Fruit fly (Drosophila melanogaster): ENCODE data around the gene caps.

The caps gene

dm6 chr3L:13251786-13252185, 23.3 kb downstream of the caps start:
- no peak for TF ChIP-seq CG8159 (tag; optimal IDR thresholded peaks at IDR 0.05)
- TF ChIP-seq CG13204 (GFP tag; optimal IDR thresholded peaks at IDR 0.05), result no peak
- TF ChIP-seq CG12605 (GFP tag; IDR thresholded peaks at IDR 0.05), result 0 out of 2 replicates have a peak, but pooled peaks have one; percentile 37
- peak; percentile 48; the same call in 1 of the 2 replicates for TF ChIP-seq CG32121 (GFP tag; IDR thresholded peaks at IDR 0.05)
- TF ChIP-seq CG10348 (GFP tag; IDR thresholded peaks at IDR 0.05), result no peak
- no peak for TF ChIP-seq CG15710 (tag; optimal IDR thresholded peaks at IDR 0.05)
- no peak for TF ChIP-seq Snoo (tag; optimal IDR thresholded peaks at IDR 0.05)
- no peak for TF ChIP-seq CG9948 (tag; optimal IDR thresholded peaks at IDR 0.05)
- TF ChIP-seq Ets98B (GFP tag; IDR thresholded peaks at IDR 0.05), result peak; percentile 43; the same call in 1 of the 2 replicates
- no peak for TF ChIP-seq CG4496 (GFP tag; IDR thresholded peaks at IDR 0.05)
- no peak for TF ChIP-seq Pif1B (GFP tag; optimal IDR thresholded peaks at IDR 0.05)
- no peak for TF ChIP-seq CG14655 (GFP tag; optimal IDR thresholded peaks at IDR 0.05)
- TF ChIP-seq fd96Ca (GFP tag; IDR thresholded peaks at IDR 0.05), result peak; percentile 61
- TF ChIP-seq CG17806 (tag; optimal IDR thresholded peaks at IDR 0.05), result no peak
- TF ChIP-seq gl (tag; optimal IDR thresholded peaks at IDR 0.05), result no peak
- TF ChIP-seq Pif1A (GFP tag; optimal IDR thresholded peaks at IDR 0.05), result no peak
- no peak for TF ChIP-seq CG34367 (tag; optimal IDR thresholded peaks at IDR 0.05)
- TF ChIP-seq rn (GFP tag; IDR thresholded peaks at IDR 0.05), result no peak; the same call in 1 of the 2 replicates
- TF ChIP-seq CG8301 (tag; optimal IDR thresholded peaks at IDR 0.05), result no peak
- TF ChIP-seq D1 (tag; optimal IDR thresholded peaks at IDR 0.05), result no peak
- no peak for TF ChIP-seq EcR (GFP tag; optimal IDR thresholded peaks at IDR 0.05)

- no peak for TF ChIP-seq CG9948 (tag; optimal IDR thresholded peaks at IDR 0.05)
- TF ChIP-seq CG14655 (GFP tag; optimal IDR thresholded peaks at IDR 0.05), result no peak
- no peak for TF ChIP-seq CG34367 (tag; optimal IDR thresholded peaks at IDR 0.05)
- no peak for TF ChIP-seq rn (GFP tag; IDR thresholded peaks at IDR 0.05)
- TF ChIP-seq EcR (GFP tag; optimal IDR thresholded peaks at IDR 0.05), result no peak
- TF ChIP-seq Snoo (tag; optimal IDR thresholded peaks at IDR 0.05), result no peak
- TF ChIP-seq CG12605 (GFP tag; IDR thresholded peaks at IDR 0.05), result no peak
- no peak for TF ChIP-seq D1 (tag; optimal IDR thresholded peaks at IDR 0.05)
- TF ChIP-seq CG8301 (tag; optimal IDR thresholded peaks at IDR 0.05), result no peak
- TF ChIP-seq CG17806 (tag; optimal IDR thresholded peaks at IDR 0.05), result no peak
- TF ChIP-seq Pif1B (GFP tag; optimal IDR thresholded peaks at IDR 0.05), result no peak
- TF ChIP-seq CG4496 (GFP tag; IDR thresholded peaks at IDR 0.05), result no peak
- no peak for TF ChIP-seq fd96Ca (GFP tag; IDR thresholded peaks at IDR 0.05)
- no peak for TF ChIP-seq Ets98B (GFP tag; IDR thresholded peaks at IDR 0.05)
- no peak for TF ChIP-seq Pif1A (GFP tag; optimal IDR thresholded peaks at IDR 0.05)
- TF ChIP-seq gl (tag; optimal IDR thresholded peaks at IDR 0.05), result no peak
- no peak for TF ChIP-seq CG10348 (GFP tag; IDR thresholded peaks at IDR 0.05)
- no peak for TF ChIP-seq CG32121 (GFP tag; IDR thresholded peaks at IDR 0.05)
- no peak for TF ChIP-seq CG15710 (tag; optimal IDR thresholded peaks at IDR 0.05)
These were observed 24.5 kb downstream of the caps start for dm6 chr3L:13252952-13253478.

- TF ChIP-seq CG12605 (GFP tag; IDR thresholded peaks at IDR 0.05) (no peak), CG9948 (tag; optimal IDR thresholded peaks at IDR 0.05) (no peak), CG14655 (GFP tag; optimal IDR thresholded peaks at IDR 0.05) (no peak), CG34367 (tag; optimal IDR thresholded peaks at IDR 0.05) (no peak), gl (tag; optimal IDR thresholded peaks at IDR 0.05) (no peak), D1 (tag; optimal IDR thresholded peaks at IDR 0.05) (no peak), rn (GFP tag; IDR thresholded peaks at IDR 0.05) (no peak), CG8301 (tag; optimal IDR thresholded peaks at IDR 0.05) (no peak), CG17806 (tag; optimal IDR thresholded peaks at IDR 0.05) (no peak), fd96Ca (GFP tag; IDR thresholded peaks at IDR 0.05) (no peak), CG32121 (GFP tag; IDR thresholded peaks at IDR 0.05) (no peak), CG10348 (GFP tag; IDR thresholded peaks at IDR 0.05) (no peak), CG15710 (tag; optimal IDR thresholded peaks at IDR 0.05) (no peak), EcR (GFP tag; optimal IDR thresholded peaks at IDR 0.05) (no peak), CG8159 (tag; optimal IDR thresholded peaks at IDR 0.05) (no peak), CG13204 (GFP tag; optimal IDR thresholded peaks at IDR 0.05) (no peak)
These were observed 25.8 kb downstream of the caps start for dm6 chr3L:13254274-13254673.

DNA sequence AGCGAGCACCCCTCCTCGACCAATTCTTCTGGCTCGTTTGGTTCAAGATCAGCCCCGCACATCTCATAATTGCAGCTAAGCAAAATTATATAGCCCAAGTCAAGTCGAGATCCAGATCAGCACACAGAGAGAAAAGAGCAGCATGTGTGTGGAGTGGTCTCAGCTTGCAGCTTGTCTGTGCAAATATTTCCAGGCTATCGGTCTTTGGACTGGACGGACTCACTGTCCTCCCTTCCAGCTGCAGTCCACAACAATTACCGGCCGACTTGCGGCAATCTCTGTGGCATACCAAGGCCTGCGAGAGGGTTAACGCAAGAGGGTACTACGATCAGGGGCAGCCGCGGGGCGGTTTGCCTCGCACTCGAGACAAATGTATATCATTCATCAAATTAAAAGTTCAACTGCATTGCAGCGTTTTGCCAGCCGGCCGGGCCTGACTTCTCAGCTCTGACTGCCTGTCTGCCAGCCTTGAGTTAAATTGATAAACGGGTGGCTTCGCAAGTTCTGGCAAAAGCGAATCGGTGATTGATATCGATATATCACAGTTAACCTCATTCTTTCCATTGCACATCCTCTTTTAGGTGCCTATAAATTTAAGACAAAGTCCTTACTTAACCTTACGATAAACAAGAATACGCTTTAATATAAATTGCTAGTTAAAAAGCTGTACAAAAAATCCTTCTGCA, 27.0 kb downstream of the caps start:
- TF ChIP-seq fd96Ca (GFP tag; IDR thresholded peaks at IDR 0.05) (0 out of 3 replicates have a peak, but pooled peaks have one; percentile 30), CG32121 (GFP tag; IDR thresholded peaks at IDR 0.05) (no peak), rn (GFP tag; IDR thresholded peaks at IDR 0.05) (no peak), CG34367 (tag; optimal IDR thresholded peaks at IDR 0.05) (no peak), Ets98B (GFP tag; IDR thresholded peaks at IDR 0.05) (no peak), gl (tag; optimal IDR thresholded peaks at IDR 0.05) (no peak), CG17806 (tag; optimal IDR thresholded peaks at IDR 0.05) (no peak), CG8159 (tag; optimal IDR thresholded peaks at IDR 0.05) (no peak), CG4496 (GFP tag; IDR thresholded peaks at IDR 0.05) (0 out of 3 replicates have a peak, but pooled peaks have one; percentile 27), Pif1B (GFP tag; optimal IDR thresholded peaks at IDR 0.05) (no peak), EcR (GFP tag; optimal IDR thresholded peaks at IDR 0.05) (peak; percentile 32), CG8301 (tag; optimal IDR thresholded peaks at IDR 0.05) (no peak), D1 (tag; optimal IDR thresholded peaks at IDR 0.05) (peak; percentile 17), CG10348 (GFP tag; IDR thresholded peaks at IDR 0.05) (no peak), CG9948 (tag; optimal IDR thresholded peaks at IDR 0.05) (no peak), Snoo (tag; optimal IDR thresholded peaks at IDR 0.05) (no peak), CG13204 (GFP tag; optimal IDR thresholded peaks at IDR 0.05) (peak; percentile 17), CG14655 (GFP tag; optimal IDR thresholded peaks at IDR 0.05) (peak; percentile 40), Pif1A (GFP tag; optimal IDR thresholded peaks at IDR 0.05) (no peak), CG15710 (tag; optimal IDR thresholded peaks at IDR 0.05) (no peak)

dm6 chr3L:13256159-13256558, 27.7 kb downstream of the caps start:
- TF ChIP-seq CG15710 (tag; optimal IDR thresholded peaks at IDR 0.05) (no peak), CG8159 (tag; optimal IDR thresholded peaks at IDR 0.05) (no peak), D1 (tag; optimal IDR thresholded peaks at IDR 0.05) (no peak), CG4496 (GFP tag; IDR thresholded peaks at IDR 0.05) (no peak), CG12605 (GFP tag; IDR thresholded peaks at IDR 0.05) (no peak), fd96Ca (GFP tag; IDR thresholded peaks at IDR 0.05) (no peak), EcR (GFP tag; optimal IDR thresholded peaks at IDR 0.05) (no peak), CG34367 (tag; optimal IDR thresholded peaks at IDR 0.05) (no peak), CG10348 (GFP tag; IDR thresholded peaks at IDR 0.05) (no peak), Pif1A (GFP tag; optimal IDR thresholded peaks at IDR 0.05) (no peak), CG13204 (GFP tag; optimal IDR thresholded peaks at IDR 0.05) (no peak), Ets98B (GFP tag; IDR thresholded peaks at IDR 0.05) (no peak), gl (tag; optimal IDR thresholded peaks at IDR 0.05) (no peak), CG14655 (GFP tag; optimal IDR thresholded peaks at IDR 0.05) (no peak), rn (GFP tag; IDR thresholded peaks at IDR 0.05) (no peak), CG9948 (tag; optimal IDR thresholded peaks at IDR 0.05) (no peak), CG17806 (tag; optimal IDR thresholded peaks at IDR 0.05) (no peak), Snoo (tag; optimal IDR thresholded peaks at IDR 0.05) (no peak)
